Fruit fly (Drosophila melanogaster): ENCODE results near the gene CG15172.

Gene CG15172

dm6 chr2L:19063090-19063692 lies 41.0 kb downstream of the CG15172 start, which contains the start of gene Dus4 (continued):
- TF ChIP-seq Dref (GFP tag; IDR thresholded peaks at IDR 0.05) = peak; percentile 78
- TF ChIP-seq dmrt11E (tag; optimal IDR thresholded peaks at IDR 0.05) = no peak
- TF ChIP-seq CG13287 (GFP tag; IDR thresholded peaks at IDR 0.05; ENCODE audit: partially characterized antibody) = peak; percentile 88
- TF ChIP-seq CG10147 (GFP tag; optimal IDR thresholded peaks at IDR 0.05) = no peak
- TF ChIP-seq lbe (GFP tag; optimal IDR thresholded peaks at IDR 0.05) = no peak
- no peak for TF ChIP-seq CG8388 (GFP tag; optimal IDR thresholded peaks at IDR 0.05)
- peak; percentile 97 for TF ChIP-seq tna (GFP tag; IDR thresholded peaks at IDR 0.05; ENCODE audit: partially characterized antibody)
- peak; percentile 64 for TF ChIP-seq BEAF-32 (GFP tag; optimal IDR thresholded peaks at IDR 0.05)
- TF ChIP-seq MBD-R2 (GFP tag; IDR thresholded peaks at IDR 0.05) = peak; percentile 40; the same call in 1 of the 2 replicates
- no peak for TF ChIP-seq ems (GFP tag; optimal IDR thresholded peaks at IDR 0.05)
- TF ChIP-seq Hand (GFP tag; optimal IDR thresholded peaks at IDR 0.05) = no peak
- peak; percentile 21 for TF ChIP-seq MESR4 (GFP tag; optimal IDR thresholded peaks at IDR 0.05)
- TF ChIP-seq zen2 (GFP tag; IDR thresholded peaks at IDR 0.05; ENCODE audit: partially characterized antibody) = peak; percentile 97
- peak; percentile 70 for TF ChIP-seq unc-4 (GFP tag; IDR thresholded peaks at IDR 0.05; ENCODE audit: partially characterized antibody)
- peak; percentile 97 for TF ChIP-seq chinmo (GFP tag; IDR thresholded peaks at IDR 0.05; ENCODE audit: partially characterized antibody)
- peak; percentile 76 for TF ChIP-seq hbn (GFP tag; IDR thresholded peaks at IDR 0.05; ENCODE audit: partially characterized antibody)
- TF ChIP-seq CG16813 (GFP tag; IDR thresholded peaks at IDR 0.05; ENCODE audit: partially characterized antibody) = peak; percentile 73
- no peak for TF ChIP-seq Mad (GFP tag; optimal IDR thresholded peaks at IDR 0.05)

DNA sequence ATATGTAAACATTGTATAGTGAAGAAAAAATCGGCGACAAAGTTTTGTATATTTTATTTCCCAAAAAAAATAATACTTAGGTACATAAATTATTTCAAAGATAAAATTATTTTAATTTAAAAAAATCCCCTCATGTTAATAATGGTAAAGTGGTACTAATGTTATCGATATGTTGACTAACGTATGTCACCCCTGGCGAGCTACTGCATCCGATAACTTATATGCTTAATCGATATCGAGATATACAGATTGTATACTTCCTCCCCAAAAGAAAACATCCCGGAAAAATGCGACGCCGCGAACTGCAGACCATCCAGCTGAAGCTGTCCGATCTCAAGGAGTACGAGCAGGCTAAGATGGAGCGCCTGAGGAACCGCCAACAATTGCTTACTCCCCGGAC lies 42.5 kb downstream of the CG15172 start, which contains the start of gene CG17343:
Gene CG17343, plus strand, starts transcription at position 224 of the 400 bp plus-strand sequence.
- TF ChIP-seq CG8089 (GFP tag; optimal IDR thresholded peaks at IDR 0.05) (no peak), CG10462 (GFP tag; optimal IDR thresholded peaks at IDR 0.05) (no peak), CG31441 (GFP tag; IDR thresholded peaks at IDR 0.05) (no peak), CG6791 (GFP tag; IDR thresholded peaks at IDR 0.05; ENCODE audit: partially characterized antibody) (peak; percentile 98), dm (GFP tag; optimal IDR thresholded peaks at IDR 0.05) (no peak), chn (GFP tag; optimal IDR thresholded peaks at IDR 0.05) (no peak), CG13287 (GFP tag; IDR thresholded peaks at IDR 0.05; ENCODE audit: partially characterized antibody) (peak; percentile 87), aop (GFP tag; IDR thresholded peaks at IDR 0.05) (no peak), ci (GFP tag; IDR thresholded peaks at IDR 0.05) (peak; percentile 21; the same call in 1 of the 3 replicates), shn (GFP tag; optimal IDR thresholded peaks at IDR 0.05) (no peak), hb (GFP tag; IDR thresholded peaks at IDR 0.05; ENCODE audit: partially characterized antibody) (peak; percentile 98), hbn (GFP tag; IDR thresholded peaks at IDR 0.05; ENCODE audit: partially characterized antibody) (peak; percentile 79), Dp (GFP tag; optimal IDR thresholded peaks at IDR 0.05) (peak; percentile 36), row (GFP tag; IDR thresholded peaks at IDR 0.05) (peak; percentile 46; the same call in 2 of the 3 replicates), pzg (GFP tag; optimal IDR thresholded peaks at IDR 0.05) (peak; percentile 44), CG7928 (GFP tag; optimal IDR thresholded peaks at IDR 0.05) (peak; percentile 81), phol (tag; optimal IDR thresholded peaks at IDR 0.05) (no peak), ken (GFP tag; IDR thresholded peaks at IDR 0.05) (no peak), exex (tag; optimal IDR thresholded peaks at IDR 0.05) (no peak), CG4617 (GFP tag; optimal IDR thresholded peaks at IDR 0.05; ENCODE audit: borderline replicate concordance) (peak; percentile 41), sug (tag; optimal IDR thresholded peaks at IDR 0.05) (no peak), bbx (GFP tag; IDR thresholded peaks at IDR 0.05; ENCODE audit: partially characterized antibody) (peak; percentile 95), CG15514 (GFP tag; optimal IDR thresholded peaks at IDR 0.05) (peak; percentile 13), CG42726 (GFP tag; IDR thresholded peaks at IDR 0.05; ENCODE audit: partially characterized antibody) (peak; percentile 48; the same call in 1 of the 2 replicates), CG2712 (tag; optimal IDR thresholded peaks at IDR 0.05) (peak; percentile 18), crol (GFP tag; IDR thresholded peaks at IDR 0.05) (no peak), CG12219 (GFP tag; optimal IDR thresholded peaks at IDR 0.05) (no peak), Dll (GFP tag; IDR thresholded peaks at IDR 0.05; ENCODE audit: partially characterized antibody) (peak; percentile 83), CG16813 (GFP tag; IDR thresholded peaks at IDR 0.05; ENCODE audit: partially characterized antibody) (peak; percentile 87), sens (GFP tag) (peak; percentile 6), CG18619 (GFP tag; optimal IDR thresholded peaks at IDR 0.05) (no peak), unc-4 (GFP tag; IDR thresholded peaks at IDR 0.05; ENCODE audit: partially characterized antibody) (peak; percentile 72), BEAF-32 (GFP tag; optimal IDR thresholded peaks at IDR 0.05) (peak; percentile 68)
